Worm (Caenorhabditis elegans): ENCODE data around the gene M03A1.3.
A peak's percentile ranks its signal among the peaks of the same experiment; 100 is the strongest.

The M03A1.3 gene

ce11 chrII:4603035-4603434 lies 45.4 kb downstream of the M03A1.3 start, which contains the start of gene F35D11.4:
TSS of gene F35D11.4 (plus strand) at chrII:4603427.
- TF ChIP-seq him-1 (tag; optimal IDR thresholded peaks at IDR 0.05): peak; percentile 55
- no peak for TF ChIP-seq dao-5 (tag; optimal IDR thresholded peaks at IDR 0.05)
- TF ChIP-seq W03F9.2 (tag; optimal IDR thresholded peaks at IDR 0.05): peak; percentile 59

ce11 chrII:4604149-4604548 lies 46.6 kb downstream of the M03A1.3 start:
- TF ChIP-seq W03F9.2 (tag; optimal IDR thresholded peaks at IDR 0.05) (peak; percentile 3), dao-5 (tag; optimal IDR thresholded peaks at IDR 0.05) (no peak)

- no peak for TF ChIP-seq dao-5 (tag; optimal IDR thresholded peaks at IDR 0.05)
- no peak for TF ChIP-seq W03F9.2 (tag; optimal IDR thresholded peaks at IDR 0.05)
- no peak for TF ChIP-seq him-1 (tag; optimal IDR thresholded peaks at IDR 0.05)
Observed at ce11 chrII:4604680-4605079, 47.1 kb downstream of the M03A1.3 start.

- no peak for TF ChIP-seq W03F9.2 (tag; optimal IDR thresholded peaks at IDR 0.05)
- TF ChIP-seq him-1 (tag; optimal IDR thresholded peaks at IDR 0.05): no peak
- no peak for TF ChIP-seq dao-5 (tag; optimal IDR thresholded peaks at IDR 0.05)
Observed at ce11 chrII:4606687-4607297, 49.2 kb downstream of the M03A1.3 start.

ce11 chrII:4608073-4608472 lies 50.5 kb downstream of the M03A1.3 start, which contains the start of gene F35D11.3:
TSS of gene F35D11.3 (plus strand) at chrII:4608372.
- TF ChIP-seq dao-5 (tag; optimal IDR thresholded peaks at IDR 0.05): no peak
- TF ChIP-seq him-1 (tag; optimal IDR thresholded peaks at IDR 0.05): no peak
- TF ChIP-seq W03F9.2 (tag; optimal IDR thresholded peaks at IDR 0.05): no peak
